Worm (Caenorhabditis elegans): ENCODE measurements around the gene nlp-76.

The nlp-76 gene

DNA sequence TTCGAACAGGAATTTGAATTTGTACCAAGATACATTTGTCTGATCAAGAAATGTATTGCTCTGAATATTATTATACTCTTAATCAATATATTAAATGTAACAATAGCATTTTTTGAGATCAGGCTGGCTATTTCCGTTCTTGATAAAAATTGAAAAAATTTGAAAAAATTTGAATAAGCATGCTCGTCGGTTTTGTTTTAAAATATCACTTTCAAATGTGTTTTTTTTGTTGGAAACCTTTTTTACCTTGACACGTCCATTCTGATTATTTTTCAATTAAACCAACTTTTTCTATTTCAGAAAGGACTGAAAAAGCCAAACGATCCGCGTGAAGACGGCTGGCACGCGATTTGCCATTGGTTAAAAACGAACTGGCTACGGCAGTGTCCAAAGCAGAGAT, 14.8 kb upstream of the nlp-76 start, which contains the start of gene adt-1:
TSS of gene adt-1 (plus strand) at position 301 of the 400 bp plus-strand sequence.
- TF ChIP-seq F49E8.2 (tag; optimal IDR thresholded peaks at IDR 0.05; ENCODE audit: insufficient read depth) (no peak), snpc-4 (GFP tag; optimal IDR thresholded peaks at IDR 0.05) (no peak), snpc-4 (tag; optimal IDR thresholded peaks at IDR 0.05) (no peak), nhr-120 (GFP tag; IDR thresholded peaks at IDR 0.05) (no peak), F23B12.7 (tag; optimal IDR thresholded peaks at IDR 0.05; ENCODE audit: insufficient read depth) (no peak), Y53G8AR.9 (GFP tag; conservative IDR thresholded peaks at IDR 0.05) (no peak), Y67H2A.10 (GFP tag; conservative IDR thresholded peaks at IDR 0.05) (no peak), ztf-28 (GFP tag; IDR thresholded peaks at IDR 0.05) (no peak), hrde-1 (tag; optimal IDR thresholded peaks at IDR 0.05; ENCODE audit: borderline replicate concordance) (no peak), egl-18 (GFP tag; IDR thresholded peaks at IDR 0.05) (no peak), sea-2 (GFP tag; IDR thresholded peaks at IDR 0.05) (no peak), ets-4 (GFP tag; optimal IDR thresholded peaks at IDR 0.05) (no peak), rcor-1 (GFP tag; IDR thresholded peaks at IDR 0.05) (no peak), fkh-3 (tag; optimal IDR thresholded peaks at IDR 0.05) (no peak), F37B4.10 (GFP tag; IDR thresholded peaks at IDR 0.05) (no peak)

DNA sequence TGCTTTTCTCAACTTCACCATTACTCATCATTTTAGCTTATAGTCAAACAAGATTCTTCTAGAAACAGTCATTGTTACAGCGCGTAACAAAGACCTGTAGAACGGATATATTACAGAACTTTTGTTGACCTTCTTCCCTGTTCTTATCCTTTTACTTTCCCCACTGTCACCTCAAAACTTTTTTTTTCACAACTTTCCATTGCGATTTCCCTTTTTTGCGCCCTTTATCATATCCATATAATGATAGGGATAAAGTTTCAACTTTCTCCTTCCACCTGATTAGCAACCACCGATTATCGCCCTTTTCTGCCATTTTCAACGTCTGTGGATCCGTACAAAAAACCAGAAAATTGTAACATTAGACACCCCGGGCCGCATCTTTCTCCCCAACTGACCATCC, 13.4 kb upstream of the nlp-76 start:
- TF ChIP-seq nhr-90 (tag; optimal IDR thresholded peaks at IDR 0.05) (no peak), C06A6.2 (GFP tag; conservative IDR thresholded peaks at IDR 0.05) (no peak), ztf-3 (GFP tag; optimal IDR thresholded peaks at IDR 0.05) (no peak), lin-26 (GFP tag; IDR thresholded peaks at IDR 0.05) (no peak), hlh-12 (tag; optimal IDR thresholded peaks at IDR 0.05) (no peak), rec-8 (tag; optimal IDR thresholded peaks at IDR 0.05) (no peak), hlh-26 (GFP tag; conservative IDR thresholded peaks at IDR 0.05) (no peak), snpc-1.1 (tag; optimal IDR thresholded peaks at IDR 0.05; ENCODE audit: insufficient read depth) (no peak), bed-2 (GFP tag; IDR thresholded peaks at IDR 0.05) (no peak), attf-5 (GFP tag; optimal IDR thresholded peaks at IDR 0.05) (no peak), lag-1 (GFP tag; IDR thresholded peaks at IDR 0.05) (no peak), Y95B8A.8 (GFP tag; IDR thresholded peaks at IDR 0.05) (no peak), egl-44 (GFP tag; IDR thresholded peaks at IDR 0.05) (no peak), Y79H2A.3 (GFP tag; conservative IDR thresholded peaks at IDR 0.05) (no peak), egl-18 (GFP tag; IDR thresholded peaks at IDR 0.05) (no peak), F57A8.1 (GFP tag; optimal IDR thresholded peaks at IDR 0.05) (no peak), nhr-179 (tag; optimal IDR thresholded peaks at IDR 0.05) (no peak), attf-6 (GFP tag; IDR thresholded peaks at IDR 0.05) (no peak), fkh-3 (tag; optimal IDR thresholded peaks at IDR 0.05) (no peak), lin-35 (GFP tag; optimal IDR thresholded peaks at IDR 0.05) (no peak)

DNA sequence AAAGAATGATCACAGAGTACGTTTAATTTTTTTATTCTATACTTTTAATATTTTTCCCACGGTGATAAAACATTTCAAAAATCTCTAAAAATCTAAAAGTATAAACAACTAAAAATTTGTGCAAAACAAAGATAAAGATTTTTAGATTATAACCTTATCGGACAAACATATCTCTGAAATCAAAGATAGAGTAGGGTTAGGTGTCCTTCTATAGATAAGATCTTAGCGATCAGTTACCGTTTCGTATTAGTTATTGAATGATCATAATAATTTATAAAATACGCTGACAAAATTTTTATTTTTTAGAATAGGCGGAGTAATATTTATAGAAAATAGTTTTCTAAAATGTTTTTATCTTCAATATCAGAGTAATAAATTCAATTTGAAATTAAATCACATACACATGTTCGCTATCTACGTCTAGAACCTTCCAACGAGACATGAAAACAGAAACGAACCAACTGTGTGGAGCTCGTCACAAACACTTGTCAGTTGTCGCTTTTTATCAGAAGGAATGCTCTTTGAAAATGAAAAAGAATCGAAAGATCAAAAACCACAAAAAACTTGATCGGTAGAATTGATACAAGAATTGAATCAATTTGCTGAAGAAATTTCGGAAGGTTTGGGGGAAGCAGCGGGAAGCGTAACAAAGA, 8.1 kb upstream of the nlp-76 start:
- peak; percentile 22 for TF ChIP-seq nhr-80 (tag; optimal IDR thresholded peaks at IDR 0.05)
- no peak for TF ChIP-seq B0035.1 (tag; optimal IDR thresholded peaks at IDR 0.05)
- 0 out of 2 replicates have a peak, but pooled peaks have one; percentile 28 for TF ChIP-seq hsf-1 (GFP tag; IDR thresholded peaks at IDR 0.05)
- TF ChIP-seq mxl-1 (tag; optimal IDR thresholded peaks at IDR 0.05), result no peak
- no peak for TF ChIP-seq hlh-26 (GFP tag; conservative IDR thresholded peaks at IDR 0.05)
- no peak for TF ChIP-seq athp-1 (tag; optimal IDR thresholded peaks at IDR 0.05)
- no peak for TF ChIP-seq rcor-1 (GFP tag; IDR thresholded peaks at IDR 0.05)
- no peak for TF ChIP-seq nhr-179 (tag; optimal IDR thresholded peaks at IDR 0.05)
- no peak for TF ChIP-seq cebp-1 (GFP tag; IDR thresholded peaks at IDR 0.05)
- no peak for TF ChIP-seq cebp-1 (tag; optimal IDR thresholded peaks at IDR 0.05)
- no peak for TF ChIP-seq attf-5 (GFP tag; optimal IDR thresholded peaks at IDR 0.05)
- peak in 1 of 2 experiments; percentile 5 for TF ChIP-seq let-607 (tag; optimal IDR thresholded peaks at IDR 0.05)
- TF ChIP-seq nfya-1 (tag; optimal IDR thresholded peaks at IDR 0.05; ENCODE audit: borderline replicate concordance, insufficient read depth), result no peak
- no peak for TF ChIP-seq ztf-3 (GFP tag; optimal IDR thresholded peaks at IDR 0.05)
- no peak for TF ChIP-seq madf-6 (GFP tag; IDR thresholded peaks at IDR 0.05)
- no peak for TF ChIP-seq ceh-58 (GFP tag; IDR thresholded peaks at IDR 0.05)
- no peak for TF ChIP-seq tbp1 (GFP tag; optimal IDR thresholded peaks at IDR 0.05)

All from whole organism, young adult.